Fruit fly (Drosophila melanogaster) whole organism, prepupa: ENCODE data around the gene spirit.
A peak's percentile ranks its signal among the peaks of the same experiment; 100 is the strongest.

Experiments used
- Blimp-1 ChIP-seq: fragments of 200-800 bp; sonication (Bioruptor generic); optimal IDR thresholded peaks from 3 replicates; lab custom pipeline; 2017; ENCODE audit warnings: missing biosample characterization, missing genetic modification characterization, mild to moderate bottlenecking, moderate library complexity, missing genetic modification reagents
- CG10669 ChIP-seq: fragments of 200-800 bp; sonication (Bioruptor generic); optimal IDR thresholded peaks from 3 replicates; lab custom pipeline; 2018; ENCODE audit warnings: missing biosample characterization, mild to moderate bottlenecking, missing genetic modification characterization, moderate library complexity
- CG11762 ChIP-seq: fragments of 200-800 bp; sonication (Bioruptor generic); optimal IDR thresholded peaks from 3 replicates; lab custom pipeline; 2016; ENCODE audit warnings: missing biosample characterization, missing genetic modification characterization; ENCODE audit not compliant: insufficient read depth
- CG11902 ChIP-seq: fragments of 200-800 bp; sonication (Bioruptor generic); optimal IDR thresholded peaks from 3 replicates; lab custom pipeline; 2016; ENCODE audit warnings: missing biosample characterization, missing genetic modification characterization
- CG16779 ChIP-seq: fragments of 200-800 bp; sonication (Bioruptor generic); optimal IDR thresholded peaks from 3 replicates; lab custom pipeline; 2017; ENCODE audit warnings: missing biosample characterization, mild to moderate bottlenecking, missing genetic modification characterization
- CG32006 ChIP-seq: fragments of 200-800 bp; sonication (Bioruptor generic); optimal IDR thresholded peaks from 3 replicates; lab custom pipeline; 2017; ENCODE audit warnings: missing biosample characterization, mild to moderate bottlenecking, missing genetic modification characterization
- CG34406 ChIP-seq: fragments of 200-800 bp; sonication (Bioruptor generic); optimal IDR thresholded peaks from 3 replicates; lab custom pipeline; 2016; ENCODE audit warnings: missing biosample characterization, missing genetic modification characterization
- CG6276 ChIP-seq: fragments of 200-800 bp; sonication (Bioruptor generic); optimal IDR thresholded peaks from 2 replicates; lab custom pipeline; 2017; ENCODE audit warnings: missing biosample characterization, mild to moderate bottlenecking, missing genetic modification characterization
- CG6808 ChIP-seq: fragments of 200-800 bp; sonication (Bioruptor generic); optimal IDR thresholded peaks from 3 replicates; lab custom pipeline; 2017; ENCODE audit warnings: missing biosample characterization, missing genetic modification characterization, mild to moderate bottlenecking, moderate library complexity, missing genetic modification reagents
- CG8119 ChIP-seq: fragments of 200-800 bp; sonication (Bioruptor generic); IDR thresholded peaks from 3 replicates; pipeline ENCODE4 v1.3.6; 2022; ENCODE audit warnings: missing biosample characterization, missing genetic modification characterization
- CG8319 ChIP-seq: fragments of 200-800 bp; sonication (Bioruptor generic); optimal IDR thresholded peaks from 3 replicates; lab custom pipeline; 2016; ENCODE audit warnings: missing biosample characterization, missing genetic modification characterization
- Eip75B ChIP-seq: fragments of 200-800 bp; sonication (Bioruptor generic); optimal IDR thresholded peaks from 3 replicates; lab custom pipeline; 2016; ENCODE audit warnings: missing biosample characterization, missing genetic modification characterization
- Ets96B ChIP-seq: fragments of 200-800 bp; optimal IDR thresholded peaks from 2 replicates; lab custom pipeline; 2019; ENCODE audit warnings: missing biosample characterization, mild to moderate bottlenecking, missing genetic modification characterization, moderate library complexity
- Gug ChIP-seq: fragments of 200-800 bp; sonication (Bioruptor generic); IDR thresholded peaks from 2 replicates; pipeline ENCODE4 v1.3.6; 2022; ENCODE audit warnings: missing biosample characterization, missing genetic modification characterization
- Hr38 ChIP-seq: sonication (Bioruptor generic); optimal IDR thresholded peaks from 2 replicates; lab custom pipeline; 2016; ENCODE audit warnings: missing biosample characterization, missing genetic modification characterization
- Hr39 ChIP-seq: fragments of 200-800 bp; sonication (Bioruptor generic); optimal IDR thresholded peaks from 2 replicates; lab custom pipeline; 2016; ENCODE audit warnings: missing biosample characterization, missing genetic modification characterization
- Hr4 ChIP-seq: fragments of 200-800 bp; sonication (Bioruptor generic); optimal IDR thresholded peaks from 3 replicates; lab custom pipeline; 2016; ENCODE audit warnings: missing biosample characterization, missing genetic modification characterization
- Lpt ChIP-seq: fragments of 200-800 bp; sonication (Bioruptor generic); optimal IDR thresholded peaks from 3 replicates; lab custom pipeline; 2016; ENCODE audit warnings: missing biosample characterization, missing genetic modification characterization
- Met ChIP-seq: fragments of 200-800 bp; sonication (Bioruptor generic); optimal IDR thresholded peaks from 3 replicates; lab custom pipeline; 2016; ENCODE audit warnings: missing biosample characterization, missing genetic modification characterization
- Sox102F ChIP-seq: fragments of 200-800 bp; sonication (Bioruptor generic); optimal IDR thresholded peaks from 2 replicates; lab custom pipeline; 2016; ENCODE audit warnings: missing biosample characterization, mild to moderate bottlenecking, missing genetic modification characterization
- achi ChIP-seq: fragments of 200-800 bp; sonication (Bioruptor generic); optimal IDR thresholded peaks from 3 replicates; lab custom pipeline; 2016; ENCODE audit warnings: missing biosample characterization, missing genetic modification characterization
- acj6 ChIP-seq: fragments of 200-800 bp; sonication (Bioruptor generic); optimal IDR thresholded peaks from 3 replicates; lab custom pipeline; 2016; ENCODE audit warnings: missing biosample characterization, missing genetic modification characterization
- cyc ChIP-seq: fragments of 200-800 bp; sonication (Bioruptor generic); optimal IDR thresholded peaks from 3 replicates; lab custom pipeline; 2016; ENCODE audit warnings: missing biosample characterization, missing genetic modification characterization
- dac ChIP-seq: fragments of 200-800 bp; sonication (Bioruptor generic); optimal IDR thresholded peaks from 2 replicates; lab custom pipeline; 2017; ENCODE audit warnings: missing biosample characterization, mild to moderate bottlenecking, missing genetic modification characterization
- dsx ChIP-seq: fragments of 200-800 bp; optimal IDR thresholded peaks from 3 replicates; lab custom pipeline; 2019; ENCODE audit warnings: missing biosample characterization, mild to moderate bottlenecking, missing genetic modification characterization, moderate library complexity; ENCODE audit not compliant: poor library complexity, severe bottlenecking
- eg ChIP-seq: fragments of 200-800 bp; sonication (Bioruptor generic); IDR thresholded peaks from 3 replicates; pipeline ENCODE4 v1.3.6; 2022; ENCODE audit warnings: missing biosample characterization, missing genetic modification characterization
- esn ChIP-seq: fragments of 200-800 bp; sonication (Bioruptor generic); optimal IDR thresholded peaks from 2 replicates; lab custom pipeline; 2016; ENCODE audit warnings: missing biosample characterization, mild to moderate bottlenecking, missing genetic modification characterization, moderate library complexity
- fd85E ChIP-seq: fragments of 200-800 bp; sonication (Bioruptor generic); optimal IDR thresholded peaks from 3 replicates; lab custom pipeline; 2016; ENCODE audit warnings: missing biosample characterization, missing genetic modification characterization
- net ChIP-seq: fragments of 200-800 bp; sonication (Bioruptor generic); optimal IDR thresholded peaks from 3 replicates; lab custom pipeline; 2016; ENCODE audit warnings: missing biosample characterization, missing genetic modification characterization
- salr ChIP-seq, 2 experiments: fragments of 200-800 bp; sonication (Bioruptor generic); optimal IDR thresholded peaks; 3 replicates each; lab custom pipeline; 2016 to 2018; ENCODE audit warnings: missing biosample characterization in 2 of 2, missing genetic modification characterization in 2 of 2, mild to moderate bottlenecking in 1 of 2
- spab ChIP-seq: fragments of 200-800 bp; sonication (Bioruptor generic); optimal IDR thresholded peaks from 2 replicates; lab custom pipeline; 2017; ENCODE audit warnings: missing biosample characterization, mild to moderate bottlenecking, missing genetic modification characterization, missing genetic modification reagents
- ss ChIP-seq, 2 experiments: fragments of 200-800 bp; sonication (Bioruptor generic); optimal IDR thresholded peaks; 2 replicates in 1 of 2; 3 replicates in 1 of 2; lab custom pipeline; 2017 to 2018; ENCODE audit warnings: mild to moderate bottlenecking in 2 of 2, missing biosample characterization in 2 of 2, missing genetic modification characterization in 2 of 2, moderate library complexity in 1 of 2
- svp ChIP-seq: fragments of 200-800 bp; sonication (Bioruptor generic); peaks from one replicate; lab custom pipeline; 2016; ENCODE audit warnings: missing biosample characterization, missing genetic modification characterization
- topi ChIP-seq: fragments of 200-800 bp; sonication (Bioruptor generic); optimal IDR thresholded peaks from 3 replicates; lab custom pipeline; 2016; ENCODE audit warnings: missing biosample characterization, missing genetic modification characterization
- vri ChIP-seq: fragments of 200-800 bp; sonication (Bioruptor generic); optimal IDR thresholded peaks from 3 replicates; lab custom pipeline; 2016; ENCODE audit warnings: missing biosample characterization, mild to moderate bottlenecking, missing genetic modification characterization

Gene spirit

dm6 chrX:8573744-8574484 is 521 bp upstream of the spirit start, which contains the start of gene CG12065 (continued):
- TF ChIP-seq Ets96B, result no peak
- TF ChIP-seq eg, result no peak; the same call in 2 of the 3 replicates
- TF ChIP-seq CG16779, result peak; percentile 0
- TF ChIP-seq ss (GFP tag; optimal IDR thresholded peaks at IDR 0.05; lab: Kevin White, UChicago), result no peak
- no peak for TF ChIP-seq Lpt (GFP tag; lab: Kevin White, UChicago)
- TF ChIP-seq cyc (GFP tag; lab: Kevin White, UChicago), result no peak
- TF ChIP-seq CG8319 (GFP tag; lab: Kevin White, UChicago), result no peak
- no peak for TF ChIP-seq salr (GFP tag; optimal IDR thresholded peaks at IDR 0.05; lab: Kevin White, UChicago)
- peak; percentile 11 for TF ChIP-seq Hr4
- TF ChIP-seq achi, result peak; percentile 42
- TF ChIP-seq CG10669 (GFP tag; lab: Kevin White, UChicago), result no peak
- no peak for TF ChIP-seq CG11762 (GFP tag; lab: Kevin White, UChicago)
- TF ChIP-seq Hr38, result no peak
- TF ChIP-seq CG6276, result no peak
- peak; percentile 24 for TF ChIP-seq Hr39
- TF ChIP-seq fd85E (GFP tag; lab: Kevin White, UChicago), result no peak
- no peak for TF ChIP-seq net
- TF ChIP-seq Blimp-1 (GFP tag; lab: Kevin White, UChicago), result no peak
- TF ChIP-seq Met, result peak; percentile 42
- TF ChIP-seq spab (GFP tag; lab: Kevin White, UChicago), result no peak
- no peak for TF ChIP-seq dsx (GFP tag; lab: Kevin White, UChicago)
- TF ChIP-seq vri, result no peak
- peak; percentile 74 for TF ChIP-seq svp (GFP tag; lab: Kevin White, UChicago)
- TF ChIP-seq CG34406 (GFP tag; lab: Kevin White, UChicago), result no peak

dm6 chrX:8571936-8572335 is 1.5 kb downstream of the spirit start:
- TF ChIP-seq CG34406 (GFP tag; lab: Kevin White, UChicago), result no peak
- TF ChIP-seq achi, result no peak
- TF ChIP-seq CG6276, result no peak
- TF ChIP-seq CG32006 (GFP tag; lab: Kevin White, UChicago), result no peak
- TF ChIP-seq salr (GFP tag; optimal IDR thresholded peaks at IDR 0.05; lab: Kevin White, UChicago), result no peak
- TF ChIP-seq fd85E (GFP tag; lab: Kevin White, UChicago), result no peak

- TF ChIP-seq Gug (no peak), CG6808 (GFP tag; lab: Kevin White, UChicago) (no peak), CG10669 (GFP tag; lab: Kevin White, UChicago) (no peak), Ets96B (no peak), CG8119 (GFP tag; lab: Robert Waterston, UW) (no peak), acj6 (GFP tag; lab: Kevin White, UChicago) (no peak), topi (GFP tag; lab: Kevin White, UChicago) (no peak), Hr39 (no peak)
Measured at dm6 chrX:8570848-8571247, 2.5 kb downstream of the spirit start, which contains the start of gene CG12111. CG12111 (minus strand) TSS chrX:8570948.

DNA sequence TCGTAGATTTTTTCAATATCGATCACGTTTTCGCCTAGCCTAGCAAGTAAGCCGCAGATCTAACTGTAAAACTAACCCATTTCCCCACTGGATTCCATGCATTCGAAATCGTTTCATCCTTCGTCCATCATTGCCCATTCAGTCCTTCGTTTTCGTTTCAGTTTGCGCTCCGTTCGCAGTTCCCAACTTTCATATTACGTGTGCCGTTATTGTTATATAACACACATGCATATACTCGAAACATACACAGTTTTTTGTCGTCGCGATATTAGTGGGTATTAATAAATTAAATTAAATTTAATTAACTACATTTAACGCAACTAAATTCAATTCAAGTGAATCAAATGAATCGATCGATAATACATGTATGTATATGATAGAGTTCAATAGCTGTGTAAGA is 3.8 kb downstream of the spirit start:
- TF ChIP-seq dac, result no peak
- no peak for TF ChIP-seq esn (GFP tag; lab: Kevin White, UChicago)
- TF ChIP-seq Sox102F (GFP tag; lab: Kevin White, UChicago), result no peak
- TF ChIP-seq Eip75B (GFP tag; lab: Kevin White, UChicago), result no peak
- no peak for TF ChIP-seq Hr38
- TF ChIP-seq CG11902, result no peak
- no peak for TF ChIP-seq CG6808 (GFP tag; lab: Kevin White, UChicago)
- no peak for TF ChIP-seq CG32006 (GFP tag; lab: Kevin White, UChicago)
- TF ChIP-seq spab (GFP tag; lab: Kevin White, UChicago), result no peak
- no peak for TF ChIP-seq CG10669 (GFP tag; lab: Kevin White, UChicago)
- no peak for TF ChIP-seq Hr39
- TF ChIP-seq eg, result no peak
- TF ChIP-seq Hr4, result no peak
- no peak for TF ChIP-seq ss (GFP tag; optimal IDR thresholded peaks at IDR 0.05; lab: Kevin White, UChicago)
